Worm (Caenorhabditis elegans): ENCODE measurements around the gene sod-3.

- TF ChIP-seq dao-5 (tag; optimal IDR thresholded peaks at IDR 0.05) (no peak), W03F9.2 (tag; optimal IDR thresholded peaks at IDR 0.05) (no peak)
These were observed at the start of gene sod-3 for ce11 chrX:17092416-17092815.

Data from whole organism, L4/young adult.